Worm (Caenorhabditis elegans) whole organism, early embryonic: ENCODE data around the gene str-221.

Experiments
- ama-1 ChIP-seq: fragments of 150-350 bp; optimal IDR thresholded peaks from 2 replicates; lab custom pipeline; 2014
- ceh-36 ChIP-seq: sonication (generic microtip); optimal IDR thresholded peaks from 2 replicates; lab custom pipeline; 2016; ENCODE audit warnings: missing genetic modification characterization, inconsistent platforms, missing compliant biosample characterization
- hmbx-1 ChIP-seq: sonication (generic microtip); optimal IDR thresholded peaks from 2 replicates; lab custom pipeline; 2016; ENCODE audit warnings: mild to moderate bottlenecking, missing genetic modification characterization, missing compliant biosample characterization
- hmg-4 ChIP-seq: fragments of 200-800 bp; sonication (Bioruptor generic); optimal IDR thresholded peaks from 2 replicates; lab custom pipeline; 2018; ENCODE audit warnings: mild to moderate bottlenecking, missing genetic modification characterization, missing compliant biosample characterization
- hnd-1 ChIP-seq: sonication (generic microtip); optimal IDR thresholded peaks from 2 replicates; lab custom pipeline; 2016; ENCODE audit warnings: missing genetic modification characterization, missing compliant biosample characterization
- pes-1 ChIP-seq: fragments of 200-800 bp; sonication (Bioruptor generic); IDR thresholded peaks from 2 replicates; pipeline ENCODE4 v1.3.6; 2022; ENCODE audit warnings: missing genetic modification reagents, missing genetic modification characterization, missing compliant biosample characterization
- tra-4 ChIP-seq: sonication (generic microtip); optimal IDR thresholded peaks from 2 replicates; lab custom pipeline; 2017; ENCODE audit warnings: missing genetic modification characterization, missing compliant biosample characterization

DNA sequence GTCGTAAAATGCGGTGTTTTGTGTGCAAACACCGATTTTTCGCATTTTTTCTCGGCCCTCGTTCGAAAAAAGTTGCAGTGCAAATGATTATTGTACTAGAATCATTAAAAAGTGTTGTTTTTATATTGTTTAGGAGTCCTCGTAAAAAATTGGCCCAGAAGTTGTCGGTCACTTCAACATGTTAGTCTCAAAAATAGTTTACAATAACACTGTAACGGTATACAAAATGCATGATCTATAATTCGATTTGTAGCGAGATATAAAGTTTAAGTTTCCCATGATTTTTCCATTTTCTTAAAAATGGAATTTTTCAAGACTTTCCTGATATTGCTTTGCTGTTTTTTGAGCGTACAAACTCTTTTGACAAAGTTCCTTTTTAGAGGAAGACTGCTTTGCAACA, 26.8 kb downstream of the str-221 start, which contains the start of gene K04F1.8:
- TF ChIP-seq ceh-36 (tag; lab: Kevin White, UChicago) (no peak), ama-1 (no peak), hmbx-1 (no peak), tra-4 (no peak), hnd-1 (no peak), hmg-4 (GFP tag; lab: Kevin White, UChicago) (no peak), pes-1 (GFP tag; lab: Robert Waterston, UW) (no peak)
